Worm (Caenorhabditis elegans): ENCODE results near the gene F59G1.4.

ce11 chrII:5872414-5872813 is 23.6 kb upstream of the F59G1.4 start:
- TF ChIP-seq tbx-37 (GFP tag; conservative IDR thresholded peaks at IDR 0.05), result no peak
- no peak for TF ChIP-seq hmg-4 (GFP tag; optimal IDR thresholded peaks at IDR 0.05)
- TF ChIP-seq ceh-13 (GFP tag; optimal IDR thresholded peaks at IDR 0.05), result no peak
- no peak for TF ChIP-seq B0310.2 (tag; optimal IDR thresholded peaks at IDR 0.05)
- no peak for TF ChIP-seq flt-1 (GFP tag; IDR thresholded peaks at IDR 0.05)
- TF ChIP-seq ama-1 (optimal IDR thresholded peaks at IDR 0.05), result no peak
- no peak for TF ChIP-seq tbx-11 (GFP tag; IDR thresholded peaks at IDR 0.05)
- no peak for TF ChIP-seq ceh-36 (tag; optimal IDR thresholded peaks at IDR 0.05)
- TF ChIP-seq hnd-1 (tag; optimal IDR thresholded peaks at IDR 0.05), result no peak
- TF ChIP-seq pes-1 (GFP tag; IDR thresholded peaks at IDR 0.05), result no peak
- TF ChIP-seq aly-1 (tag; optimal IDR thresholded peaks at IDR 0.05), result no peak
- no peak for TF ChIP-seq tra-4 (tag; optimal IDR thresholded peaks at IDR 0.05)
- TF ChIP-seq scrt-1 (GFP tag; IDR thresholded peaks at IDR 0.05), result no peak
